Worm (Caenorhabditis elegans) whole organism, young adult: Measurements from ENCODE around the gene lst-6.

Experiments used
- C17E4.6 ChIP-seq: fragments of 200-800 bp; sonication (Bioruptor generic); IDR thresholded peaks from 2 replicates; pipeline ENCODE4 v1.3.6; 2022; ENCODE audit warnings: missing genetic modification reagents, missing genetic modification characterization, missing compliant biosample characterization
- Y53G8AR.9 ChIP-seq: fragments of 200-800 bp; sonication (Bioruptor generic); conservative IDR thresholded peaks from 2 replicates; pipeline ENCODE4 v1.3.6; 2022; ENCODE audit warnings: missing genetic modification reagents, missing genetic modification characterization, missing compliant biosample characterization
- ama-1 ChIP-seq, 3 experiments: fragments of 150-350 bp in 1 of 3; sonication (generic microtip) in 2 of 3; optimal IDR thresholded peaks; 2 replicates each; lab custom pipeline; 2014 to 2018; ENCODE audit warnings: missing biosample characterization in 2 of 3, missing genetic modification characterization in 2 of 3, missing genetic modification reagents in 2 of 3
- dpff-1 ChIP-seq: sonication (generic microtip); optimal IDR thresholded peaks from 2 replicates; lab custom pipeline; 2017; ENCODE audit warnings: mild to moderate bottlenecking, missing genetic modification characterization, missing compliant biosample characterization
- ets-4 ChIP-seq: fragments of 200-800 bp; sonication (Bioruptor generic); optimal IDR thresholded peaks from 2 replicates; lab custom pipeline; 2018; ENCODE audit warnings: mild to moderate bottlenecking, missing genetic modification characterization, missing compliant biosample characterization
- nhr-120 ChIP-seq: fragments of 200-800 bp; sonication (Bioruptor generic); IDR thresholded peaks from 2 replicates; pipeline ENCODE4 v1.3.6; 2022; ENCODE audit warnings: missing genetic modification characterization, missing compliant biosample characterization
- snpc-4 ChIP-seq, 5 experiments: fragments of 150-350 bp in 1 of 5; sonication (generic microtip) in 4 of 5; optimal IDR thresholded peaks; 2 replicates each; lab custom pipeline; 2014 to 2018; ENCODE audit warnings: missing genetic modification characterization in 5 of 5, missing biosample characterization in 3 of 5, antibody characterized with exemption in 2 of 5, mild to moderate bottlenecking in 2 of 5, missing compliant biosample characterization in 2 of 5, missing genotype in 2 of 5, moderate library complexity in 2 of 5, missing genetic modification reagents in 1 of 5

- TF ChIP-seq nhr-120 (GFP tag; lab: Robert Waterston, UW) (no peak), ama-1 (optimal IDR thresholded peaks at IDR 0.05; lab: Kevin White, UChicago) (no peak), ama-1 (GFP tag; optimal IDR thresholded peaks at IDR 0.05; lab: Kevin White, UChicago) (no peak), C17E4.6 (GFP tag; lab: Robert Waterston, UW) (no peak), snpc-4 (GFP tag; optimal IDR thresholded peaks at IDR 0.05; lab: Kevin White, UChicago) (no peak), snpc-4 (tag; optimal IDR thresholded peaks at IDR 0.05; lab: Kevin White, UChicago) (no peak), ets-4 (GFP tag; lab: Kevin White, UChicago) (no peak), dpff-1 (tag; lab: Kevin White, UChicago) (no peak), Y53G8AR.9 (GFP tag; lab: Robert Waterston, UW) (no peak)
Observed at ce11 chrII:7012592-7012991, 9.7 kb downstream of the lst-6 start, which contains the start of gene sqv-7.
